Worm (Caenorhabditis elegans): ENCODE results near the gene Y54F10BM.12.

DNA sequence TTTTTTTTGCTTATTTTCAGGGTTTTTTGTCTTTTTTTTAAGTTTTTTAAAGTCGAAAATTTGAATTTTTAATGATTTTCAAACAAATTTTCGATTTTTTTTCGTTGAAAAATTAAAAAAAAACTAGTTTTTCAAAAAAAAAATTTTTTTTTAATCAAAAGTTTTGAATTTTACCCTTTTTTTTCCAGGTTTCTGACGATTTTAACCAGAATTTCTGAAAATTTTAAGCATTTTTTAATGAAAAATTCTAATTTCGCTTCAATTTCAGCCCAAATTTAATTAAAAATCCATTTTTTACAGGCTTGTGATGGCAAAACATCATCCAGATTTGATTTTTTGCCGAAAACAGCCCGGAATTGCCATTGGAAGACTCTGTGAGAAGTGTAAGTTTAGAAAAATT, 13.8 kb upstream of the Y54F10BM.12 start, which contains the start of gene phf-5:
- TF ChIP-seq W03F9.2 (tag; optimal IDR thresholded peaks at IDR 0.05), result no peak
- TF ChIP-seq him-1 (tag; optimal IDR thresholded peaks at IDR 0.05), result no peak
